Worm (Caenorhabditis elegans): ENCODE data around the gene F36H5.9.

F36H5.9 gene

DNA sequence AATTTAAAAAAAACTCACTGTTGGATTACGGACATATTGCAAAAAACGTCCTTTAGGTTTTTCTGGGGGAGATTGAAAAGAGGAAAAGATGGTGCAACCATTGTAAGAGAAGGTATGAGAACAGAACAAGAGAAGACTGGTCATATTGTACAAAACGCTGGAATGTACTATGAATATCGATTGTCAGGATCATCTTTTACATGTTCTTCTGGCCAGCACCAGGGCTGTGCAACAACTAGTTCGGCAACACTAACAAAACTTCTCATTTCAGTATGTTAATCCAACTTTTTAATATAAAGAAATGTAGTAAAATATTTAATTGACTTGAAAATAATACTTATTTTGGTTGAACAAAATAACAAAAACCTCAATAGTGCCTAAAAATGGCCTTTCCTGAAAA, 49.5 kb downstream of the F36H5.9 start, which contains the start of gene fbxb-47:
Gene fbxb-47 (minus strand): TSS at position 101 of the 400 bp plus-strand sequence.
- TF ChIP-seq snpc-4 (tag; optimal IDR thresholded peaks at IDR 0.05) (no peak), unc-39 (tag; optimal IDR thresholded peaks at IDR 0.05) (no peak), nhr-25 (tag; optimal IDR thresholded peaks at IDR 0.05) (no peak), nhr-76 (tag; optimal IDR thresholded peaks at IDR 0.05) (no peak), daf-12 (tag; optimal IDR thresholded peaks at IDR 0.05) (no peak), R02D3.7 (tag; optimal IDR thresholded peaks at IDR 0.05) (no peak), fos-1 (tag; optimal IDR thresholded peaks at IDR 0.05) (no peak), mml-1 (tag; optimal IDR thresholded peaks at IDR 0.05) (no peak), ceh-82 (tag; optimal IDR thresholded peaks at IDR 0.05) (no peak), ama-1 (optimal IDR thresholded peaks at IDR 0.05) (no peak), aly-2 (tag; optimal IDR thresholded peaks at IDR 0.05) (no peak)
